Worm (Caenorhabditis elegans) whole organism, mixed stage, embryonic: ENCODE data around the gene vang-1.
"Not testable (repeated sequence)": the region's sequence is repeated elsewhere in the genome, so short reads cannot be mapped to it uniquely, and the experiment has no call there.

Experiments used
- bed-3 ChIP-seq: fragments of 200-800 bp; sonication (Bioruptor generic); optimal IDR thresholded peaks from 3 replicates; lab custom pipeline; 2018; ENCODE audit warnings: mild to moderate bottlenecking, missing genetic modification characterization, moderate library complexity, missing compliant biosample characterization
- blmp-1 ChIP-seq: fragments of 150-350 bp; optimal IDR thresholded peaks from 2 replicates; lab custom pipeline; 2014; ENCODE audit warnings: missing biosample characterization, missing genetic modification characterization
- ceh-39 ChIP-seq: fragments of 150-350 bp; optimal IDR thresholded peaks from 2 replicates; lab custom pipeline; 2014; ENCODE audit warnings: missing biosample characterization, missing genetic modification characterization
- ceh-43 ChIP-seq: fragments of 200-800 bp; sonication (Bioruptor generic); optimal IDR thresholded peaks from 2 replicates; lab custom pipeline; 2018; ENCODE audit warnings: mild to moderate bottlenecking, missing genetic modification characterization, moderate library complexity, missing compliant biosample characterization
- ceh-83 ChIP-seq: fragments of 200-800 bp; sonication (Bioruptor generic); optimal IDR thresholded peaks from 2 replicates; lab custom pipeline; 2018; ENCODE audit warnings: mild to moderate bottlenecking, missing genetic modification characterization, missing compliant biosample characterization
- ces-1 ChIP-seq: fragments of 150-350 bp; optimal IDR thresholded peaks from 2 replicates; lab custom pipeline; 2014; ENCODE audit warnings: missing biosample characterization, missing genetic modification reagents, missing genetic modification characterization
- cnd-1 ChIP-seq: fragments of 200-800 bp; sonication (Bioruptor generic); optimal IDR thresholded peaks from 2 replicates; lab custom pipeline; 2018; ENCODE audit warnings: mild to moderate bottlenecking, missing genetic modification characterization, missing compliant biosample characterization
- drap-1 ChIP-seq: fragments of 200-800 bp; sonication (Bioruptor generic); optimal IDR thresholded peaks from 3 replicates; lab custom pipeline; 2018; ENCODE audit warnings: mild to moderate bottlenecking, missing genetic modification characterization, missing compliant biosample characterization
- elt-3 ChIP-seq: fragments of 150-350 bp; optimal IDR thresholded peaks from 2 replicates; lab custom pipeline; 2014; ENCODE audit warnings: missing biosample characterization, missing genetic modification characterization
- ham-2 ChIP-seq: fragments of 200-800 bp; sonication (Bioruptor generic); optimal IDR thresholded peaks from 2 replicates; lab custom pipeline; 2018; ENCODE audit warnings: mild to moderate bottlenecking, missing genetic modification characterization, missing compliant biosample characterization
- hlh-1 ChIP-seq: fragments of 150-350 bp; optimal IDR thresholded peaks from 2 replicates; lab custom pipeline; 2014; ENCODE audit warnings: missing biosample characterization, missing genetic modification reagents, missing genetic modification characterization
- lin-13 ChIP-seq: fragments of 150-350 bp; optimal IDR thresholded peaks from 2 replicates; lab custom pipeline; 2014; ENCODE audit warnings: missing biosample characterization, missing genetic modification characterization
- lin-32 ChIP-seq: fragments of 200-800 bp; sonication (Bioruptor generic); optimal IDR thresholded peaks from 2 replicates; lab custom pipeline; 2018; ENCODE audit warnings: mild to moderate bottlenecking, missing genetic modification characterization, missing compliant biosample characterization
- mab-5 ChIP-seq: fragments of 150-350 bp; optimal IDR thresholded peaks from 2 replicates; lab custom pipeline; 2014; ENCODE audit warnings: missing biosample characterization, missing genetic modification characterization
- mls-2 ChIP-seq: sonication (generic microtip); optimal IDR thresholded peaks from 2 replicates; lab custom pipeline; 2016; ENCODE audit warnings: mild to moderate bottlenecking, missing genetic modification characterization, moderate library complexity, missing compliant biosample characterization
- nhr-2 ChIP-seq: fragments of 150-350 bp; optimal IDR thresholded peaks from 2 replicates; lab custom pipeline; 2014; ENCODE audit warnings: missing biosample characterization, missing genetic modification characterization
- nhr-237 ChIP-seq: fragments of 150-350 bp; optimal IDR thresholded peaks from 2 replicates; lab custom pipeline; 2014; ENCODE audit warnings: missing biosample characterization, missing genetic modification characterization
- nhr-28 ChIP-seq: fragments of 150-350 bp; optimal IDR thresholded peaks from 2 replicates; lab custom pipeline; 2014; ENCODE audit warnings: missing biosample characterization, missing genetic modification characterization
- nhr-76 ChIP-seq: sonication (generic microtip); optimal IDR thresholded peaks from 2 replicates; lab custom pipeline; 2017; ENCODE audit warnings: missing biosample characterization, missing genetic modification characterization
- pha-4 ChIP-seq: fragments of 150-350 bp; optimal IDR thresholded peaks from 2 replicates; lab custom pipeline; 2018; ENCODE audit warnings: missing biosample characterization, missing genetic modification reagents, missing genetic modification characterization
- snpc-4 ChIP-seq: fragments of 150-350 bp; optimal IDR thresholded peaks from 2 replicates; lab custom pipeline; 2014; ENCODE audit warnings: missing biosample characterization, missing genetic modification characterization
- sptf-1 ChIP-seq: sonication (generic microtip); optimal IDR thresholded peaks from 2 replicates; lab custom pipeline; 2017; ENCODE audit warnings: mild to moderate bottlenecking, missing genetic modification characterization, moderate library complexity, missing compliant biosample characterization
- tbx-8 ChIP-seq: fragments of 200-800 bp; sonication (Bioruptor generic); optimal IDR thresholded peaks from 2 replicates; lab custom pipeline; 2018; ENCODE audit warnings: mild to moderate bottlenecking, missing genetic modification characterization, moderate library complexity, missing compliant biosample characterization
- unc-39 ChIP-seq: fragments of 150-350 bp; optimal IDR thresholded peaks from 2 replicates; lab custom pipeline; 2014; ENCODE audit warnings: missing biosample characterization, missing genetic modification characterization
- zip-8 ChIP-seq: fragments of 150-350 bp; optimal IDR thresholded peaks from 2 replicates; lab custom pipeline; 2014; ENCODE audit warnings: missing biosample characterization, missing genetic modification characterization
- ztf-11 ChIP-seq: fragments of 150-350 bp; optimal IDR thresholded peaks from 2 replicates; lab custom pipeline; 2014; ENCODE audit warnings: missing biosample characterization, missing genetic modification characterization

The vang-1 gene

ce11 chrX:2891879-2892278 lies 6.2 kb downstream of the vang-1 start:
- no peak for TF ChIP-seq ceh-39 (tag; lab: Kevin White, UChicago)
- no peak for TF ChIP-seq mab-5 (tag; lab: Kevin White, UChicago)

- TF ChIP-seq sptf-1 (no peak), ces-1 (GFP tag; lab: Kevin White, UChicago) (no peak), hlh-1 (tag; lab: Kevin White, UChicago) (no peak), zip-8 (tag; lab: Kevin White, UChicago) (no peak), tbx-8 (GFP tag; lab: Kevin White, UChicago) (no peak), cnd-1 (no peak), mls-2 (tag; lab: Kevin White, UChicago) (no peak), unc-39 (tag; lab: Kevin White, UChicago) (no peak)
Observed at ce11 chrX:2893026-2893662, 7.5 kb downstream of the vang-1 start.

- not testable (repeated sequence) for TF ChIP-seq nhr-28 (tag; lab: Kevin White, UChicago); nhr-2; mls-2 (tag; lab: Kevin White, UChicago)
Observed at ce11 chrX:2894273-2894672, 8.6 kb downstream of the vang-1 start, which contains the start of gene B0410.1. Gene B0410.1 (plus strand): TSS chrX:2894573.

- no peak for TF ChIP-seq bed-3 (GFP tag; lab: Kevin White, UChicago)
- no peak for TF ChIP-seq ces-1 (GFP tag; lab: Kevin White, UChicago)
- no peak for TF ChIP-seq cnd-1
- no peak for TF ChIP-seq blmp-1 (tag; lab: Kevin White, UChicago)
- no peak for TF ChIP-seq nhr-237 (tag; lab: Kevin White, UChicago)
- TF ChIP-seq drap-1 (GFP tag; lab: Kevin White, UChicago), result no peak
- no peak for TF ChIP-seq zip-8 (tag; lab: Kevin White, UChicago)
- TF ChIP-seq nhr-76 (tag; lab: Kevin White, UChicago), result no peak
- no peak for TF ChIP-seq mls-2 (tag; lab: Kevin White, UChicago)
- no peak for TF ChIP-seq nhr-28 (tag; lab: Kevin White, UChicago)
- TF ChIP-seq mab-5 (tag; lab: Kevin White, UChicago), result no peak
- no peak for TF ChIP-seq pha-4 (tag; lab: Kevin White, UChicago)
- TF ChIP-seq snpc-4 (tag; lab: Kevin White, UChicago), result no peak
- no peak for TF ChIP-seq ceh-83 (GFP tag; lab: Kevin White, UChicago)
- TF ChIP-seq ceh-43, result no peak
- no peak for TF ChIP-seq unc-39 (tag; lab: Kevin White, UChicago)
- no peak for TF ChIP-seq lin-32 (GFP tag; lab: Kevin White, UChicago)
- TF ChIP-seq lin-13 (tag; lab: Kevin White, UChicago), result no peak
- TF ChIP-seq elt-3, result no peak
Observed at ce11 chrX:2895646-2896045, 10.0 kb downstream of the vang-1 start.

ce11 chrX:2898256-2898655 lies 12.6 kb downstream of the vang-1 start, which contains the start of gene F52B10.3:
Gene F52B10.3 (minus strand): TSS chrX:2898356.
- TF ChIP-seq tbx-8 (GFP tag; lab: Kevin White, UChicago), result no peak
- TF ChIP-seq ztf-11 (tag; lab: Kevin White, UChicago), result no peak
- no peak for TF ChIP-seq ham-2 (GFP tag; lab: Kevin White, UChicago)
- no peak for TF ChIP-seq nhr-76 (tag; lab: Kevin White, UChicago)

- TF ChIP-seq sptf-1 (peak; percentile 48), lin-32 (GFP tag; lab: Kevin White, UChicago) (peak; percentile 14), nhr-2 (peak; percentile 76), mls-2 (tag; lab: Kevin White, UChicago) (peak; percentile 12), pha-4 (tag; lab: Kevin White, UChicago) (peak; percentile 52), ham-2 (GFP tag; lab: Kevin White, UChicago) (peak; percentile 80), zip-8 (tag; lab: Kevin White, UChicago) (no peak), cnd-1 (peak; percentile 60), ztf-11 (tag; lab: Kevin White, UChicago) (no peak)
Observed at ce11 chrX:2900897-2901496, 15.3 kb downstream of the vang-1 start.
